Worm (Caenorhabditis elegans): ENCODE data around the gene kvs-3.

- TF ChIP-seq him-1 (tag; optimal IDR thresholded peaks at IDR 0.05) = no peak
- no peak for TF ChIP-seq dao-5 (tag; optimal IDR thresholded peaks at IDR 0.05)
- no peak for TF ChIP-seq W03F9.2 (tag; optimal IDR thresholded peaks at IDR 0.05)
Measured at ce11 chrV:9346804-9347203, 28.7 kb downstream of the kvs-3 start, which contains the start of the genes K07B1.7 and try-5.

Measured in whole organism, L4/young adult.